Fruit fly (Drosophila melanogaster) whole organism, prepupa: ENCODE measurements around the gene CG17233.

ENCODE experiments used
- Blimp-1 ChIP-seq: fragments of 200-800 bp; sonication (Bioruptor generic); optimal IDR thresholded peaks from 3 replicates; lab custom pipeline; 2017; ENCODE audit warnings: missing biosample characterization, missing genetic modification characterization, mild to moderate bottlenecking, moderate library complexity, missing genetic modification reagents
- CG10631 ChIP-seq: fragments of 200-800 bp; sonication (Bioruptor generic); optimal IDR thresholded peaks from 2 replicates; lab custom pipeline; 2016; ENCODE audit warnings: missing biosample characterization, missing genetic modification characterization
- CG10669 ChIP-seq: fragments of 200-800 bp; sonication (Bioruptor generic); optimal IDR thresholded peaks from 3 replicates; lab custom pipeline; 2018; ENCODE audit warnings: missing biosample characterization, mild to moderate bottlenecking, missing genetic modification characterization, moderate library complexity
- CG11762 ChIP-seq: fragments of 200-800 bp; sonication (Bioruptor generic); optimal IDR thresholded peaks from 3 replicates; lab custom pipeline; 2016; ENCODE audit warnings: missing biosample characterization, missing genetic modification characterization; ENCODE audit not compliant: insufficient read depth
- CG11902 ChIP-seq: fragments of 200-800 bp; sonication (Bioruptor generic); optimal IDR thresholded peaks from 3 replicates; lab custom pipeline; 2016; ENCODE audit warnings: missing biosample characterization, missing genetic modification characterization
- CG16779 ChIP-seq: fragments of 200-800 bp; sonication (Bioruptor generic); optimal IDR thresholded peaks from 3 replicates; lab custom pipeline; 2017; ENCODE audit warnings: missing biosample characterization, mild to moderate bottlenecking, missing genetic modification characterization
- CG3032 ChIP-seq: fragments of 200-800 bp; optimal IDR thresholded peaks from 2 replicates; lab custom pipeline; 2019; ENCODE audit warnings: missing biosample characterization, mild to moderate bottlenecking, missing genetic modification characterization, moderate library complexity
- CG31627 ChIP-seq: fragments of 200-800 bp; sonication (Bioruptor generic); optimal IDR thresholded peaks from 3 replicates; lab custom pipeline; 2016; ENCODE audit warnings: missing biosample characterization, missing genetic modification characterization
- CG32006 ChIP-seq: fragments of 200-800 bp; sonication (Bioruptor generic); optimal IDR thresholded peaks from 3 replicates; lab custom pipeline; 2017; ENCODE audit warnings: missing biosample characterization, mild to moderate bottlenecking, missing genetic modification characterization
- CG34406 ChIP-seq: fragments of 200-800 bp; sonication (Bioruptor generic); optimal IDR thresholded peaks from 3 replicates; lab custom pipeline; 2016; ENCODE audit warnings: missing biosample characterization, missing genetic modification characterization
- CG3919 ChIP-seq: fragments of 200-800 bp; sonication (Bioruptor generic); optimal IDR thresholded peaks from 3 replicates; lab custom pipeline; 2016; ENCODE audit warnings: missing biosample characterization, missing genetic modification characterization
- CG4318 ChIP-seq: fragments of 200-800 bp; sonication (Bioruptor generic); optimal IDR thresholded peaks from 3 replicates; lab custom pipeline; 2017; ENCODE audit warnings: missing biosample characterization, mild to moderate bottlenecking, missing genetic modification characterization
- CG6163 ChIP-seq: fragments of 200-800 bp; sonication (Bioruptor generic); IDR thresholded peaks from 3 replicates; pipeline ENCODE4 v1.3.6; 2022; ENCODE audit warnings: missing biosample characterization, missing genetic modification characterization
- CG6276 ChIP-seq: fragments of 200-800 bp; sonication (Bioruptor generic); optimal IDR thresholded peaks from 2 replicates; lab custom pipeline; 2017; ENCODE audit warnings: missing biosample characterization, mild to moderate bottlenecking, missing genetic modification characterization
- CG6792 ChIP-seq: fragments of 200-800 bp; sonication (Bioruptor generic); optimal IDR thresholded peaks from 3 replicates; lab custom pipeline; 2016; ENCODE audit warnings: missing biosample characterization, missing genetic modification characterization
- CG6808 ChIP-seq: fragments of 200-800 bp; sonication (Bioruptor generic); optimal IDR thresholded peaks from 3 replicates; lab custom pipeline; 2017; ENCODE audit warnings: missing biosample characterization, missing genetic modification characterization, mild to moderate bottlenecking, moderate library complexity, missing genetic modification reagents
- CG8119 ChIP-seq: fragments of 200-800 bp; sonication (Bioruptor generic); IDR thresholded peaks from 3 replicates; pipeline ENCODE4 v1.3.6; 2022; ENCODE audit warnings: missing biosample characterization, missing genetic modification characterization
- CG8632 ChIP-seq: fragments of 200-800 bp; sonication (Bioruptor generic); optimal IDR thresholded peaks from 3 replicates; lab custom pipeline; 2016; ENCODE audit warnings: missing biosample characterization, missing genetic modification characterization
- CG9139 ChIP-seq: fragments of 200-800 bp; sonication (Bioruptor generic); optimal IDR thresholded peaks from 3 replicates; lab custom pipeline; 2017; ENCODE audit warnings: missing biosample characterization, mild to moderate bottlenecking, missing genetic modification characterization
- Eip78C ChIP-seq: fragments of 200-800 bp; sonication (Bioruptor generic); peaks from one replicate; lab custom pipeline; 2016; ENCODE audit warnings: missing biosample characterization, missing genetic modification characterization
- Ets21C ChIP-seq: fragments of 200-800 bp; sonication (Bioruptor generic); optimal IDR thresholded peaks from 3 replicates; lab custom pipeline; 2016; ENCODE audit warnings: missing biosample characterization, missing genetic modification characterization
- Ets96B ChIP-seq: fragments of 200-800 bp; optimal IDR thresholded peaks from 2 replicates; lab custom pipeline; 2019; ENCODE audit warnings: missing biosample characterization, mild to moderate bottlenecking, missing genetic modification characterization, moderate library complexity
- Gug ChIP-seq: fragments of 200-800 bp; sonication (Bioruptor generic); IDR thresholded peaks from 2 replicates; pipeline ENCODE4 v1.3.6; 2022; ENCODE audit warnings: missing biosample characterization, missing genetic modification characterization
- Hr4 ChIP-seq: fragments of 200-800 bp; sonication (Bioruptor generic); optimal IDR thresholded peaks from 3 replicates; lab custom pipeline; 2016; ENCODE audit warnings: missing biosample characterization, missing genetic modification characterization
- Smox ChIP-seq: fragments of 200-800 bp; sonication (Bioruptor generic); optimal IDR thresholded peaks from 3 replicates; lab custom pipeline; 2016; ENCODE audit warnings: missing biosample characterization, missing genetic modification characterization
- Sox102F ChIP-seq: fragments of 200-800 bp; sonication (Bioruptor generic); optimal IDR thresholded peaks from 2 replicates; lab custom pipeline; 2016; ENCODE audit warnings: missing biosample characterization, mild to moderate bottlenecking, missing genetic modification characterization
- Sox14 ChIP-seq: fragments of 200-800 bp; sonication (Bioruptor generic); optimal IDR thresholded peaks from 3 replicates; lab custom pipeline; 2016; ENCODE audit warnings: missing biosample characterization, missing genetic modification characterization
- Sox15 ChIP-seq: fragments of 200-800 bp; sonication (Bioruptor generic); optimal IDR thresholded peaks from 3 replicates; lab custom pipeline; 2016; ENCODE audit warnings: missing biosample characterization, missing genetic modification characterization
- achi ChIP-seq: fragments of 200-800 bp; sonication (Bioruptor generic); optimal IDR thresholded peaks from 3 replicates; lab custom pipeline; 2016; ENCODE audit warnings: missing biosample characterization, missing genetic modification characterization
- acj6 ChIP-seq: fragments of 200-800 bp; sonication (Bioruptor generic); optimal IDR thresholded peaks from 3 replicates; lab custom pipeline; 2016; ENCODE audit warnings: missing biosample characterization, missing genetic modification characterization
- cyc ChIP-seq: fragments of 200-800 bp; sonication (Bioruptor generic); optimal IDR thresholded peaks from 3 replicates; lab custom pipeline; 2016; ENCODE audit warnings: missing biosample characterization, missing genetic modification characterization
- dsx ChIP-seq: fragments of 200-800 bp; optimal IDR thresholded peaks from 3 replicates; lab custom pipeline; 2019; ENCODE audit warnings: missing biosample characterization, mild to moderate bottlenecking, missing genetic modification characterization, moderate library complexity; ENCODE audit not compliant: poor library complexity, severe bottlenecking
- eg ChIP-seq: fragments of 200-800 bp; sonication (Bioruptor generic); IDR thresholded peaks from 3 replicates; pipeline ENCODE4 v1.3.6; 2022; ENCODE audit warnings: missing biosample characterization, missing genetic modification characterization
- esn ChIP-seq: fragments of 200-800 bp; sonication (Bioruptor generic); optimal IDR thresholded peaks from 2 replicates; lab custom pipeline; 2016; ENCODE audit warnings: missing biosample characterization, mild to moderate bottlenecking, missing genetic modification characterization, moderate library complexity
- fkh ChIP-seq: fragments of 200-800 bp; sonication (Bioruptor generic); optimal IDR thresholded peaks from 3 replicates; lab custom pipeline; 2017; ENCODE audit warnings: missing biosample characterization, mild to moderate bottlenecking, missing genetic modification characterization, moderate library complexity
- lz ChIP-seq: fragments of 200-800 bp; sonication (Bioruptor generic); optimal IDR thresholded peaks from 3 replicates; lab custom pipeline; 2016; ENCODE audit warnings: missing biosample characterization, missing genetic modification characterization
- net ChIP-seq: fragments of 200-800 bp; sonication (Bioruptor generic); optimal IDR thresholded peaks from 3 replicates; lab custom pipeline; 2016; ENCODE audit warnings: missing biosample characterization, missing genetic modification characterization
- pdm3 ChIP-seq: fragments of 200-800 bp; sonication (Bioruptor generic); optimal IDR thresholded peaks from 3 replicates; lab custom pipeline; 2016; ENCODE audit warnings: missing biosample characterization, missing genetic modification characterization
- salr ChIP-seq, 2 experiments: fragments of 200-800 bp; sonication (Bioruptor generic); optimal IDR thresholded peaks; 3 replicates each; lab custom pipeline; 2016 to 2018; ENCODE audit warnings: missing biosample characterization in 2 of 2, missing genetic modification characterization in 2 of 2, mild to moderate bottlenecking in 1 of 2
- ss ChIP-seq, 2 experiments: fragments of 200-800 bp; sonication (Bioruptor generic); optimal IDR thresholded peaks; 2 replicates in 1 of 2; 3 replicates in 1 of 2; lab custom pipeline; 2017 to 2018; ENCODE audit warnings: mild to moderate bottlenecking in 2 of 2, missing biosample characterization in 2 of 2, missing genetic modification characterization in 2 of 2, moderate library complexity in 1 of 2
- svp ChIP-seq: fragments of 200-800 bp; sonication (Bioruptor generic); peaks from one replicate; lab custom pipeline; 2016; ENCODE audit warnings: missing biosample characterization, missing genetic modification characterization
- topi ChIP-seq: fragments of 200-800 bp; sonication (Bioruptor generic); optimal IDR thresholded peaks from 3 replicates; lab custom pipeline; 2016; ENCODE audit warnings: missing biosample characterization, missing genetic modification characterization
- vri ChIP-seq: fragments of 200-800 bp; sonication (Bioruptor generic); optimal IDR thresholded peaks from 3 replicates; lab custom pipeline; 2016; ENCODE audit warnings: missing biosample characterization, mild to moderate bottlenecking, missing genetic modification characterization

The CG17233 gene

dm6 chr3L:20186294-20187020 is 55.2 kb downstream of the CG17233 start:
- peak; percentile 30 for TF ChIP-seq Sox102F (GFP tag; lab: Kevin White, UChicago)
- peak; percentile 79 for TF ChIP-seq svp (GFP tag; lab: Kevin White, UChicago)
- peak; percentile 50; the same call in 2 of the 3 replicates for TF ChIP-seq CG6163 (GFP tag; lab: Robert Waterston, UW)
- TF ChIP-seq achi (GFP tag; lab: Kevin White, UChicago), result no peak
- TF ChIP-seq CG8119 (GFP tag; lab: Robert Waterston, UW), result no peak
- TF ChIP-seq CG10631 (GFP tag; lab: Kevin White, UChicago), result peak; percentile 21
- TF ChIP-seq CG34406 (GFP tag; lab: Kevin White, UChicago), result peak; percentile 33
- TF ChIP-seq lz (GFP tag; lab: Kevin White, UChicago), result no peak
- peak; percentile 28 for TF ChIP-seq vri (GFP tag; lab: Kevin White, UChicago)
- peak; percentile 55 for TF ChIP-seq Sox14
- TF ChIP-seq CG6808 (GFP tag; lab: Kevin White, UChicago), result peak; percentile 24
- no peak for TF ChIP-seq cyc (GFP tag; lab: Kevin White, UChicago)
- peak; percentile 41 for TF ChIP-seq fkh
- TF ChIP-seq CG8632 (GFP tag; lab: Kevin White, UChicago), result no peak
- TF ChIP-seq CG32006 (GFP tag; lab: Kevin White, UChicago), result peak; percentile 12
- peak; percentile 42 for TF ChIP-seq dsx (GFP tag; lab: Kevin White, UChicago)
- no peak for TF ChIP-seq Gug (GFP tag; lab: Robert Waterston, UW)
- peak; percentile 17 for TF ChIP-seq CG16779
- no peak for TF ChIP-seq Ets96B (tag; lab: Kevin White, UChicago)
- TF ChIP-seq Eip78C, result no peak
- TF ChIP-seq Blimp-1 (GFP tag; lab: Kevin White, UChicago), result no peak
- TF ChIP-seq eg (GFP tag; lab: Robert Waterston, UW), result 0 out of 3 replicates have a peak, but pooled peaks have one; percentile 8
- TF ChIP-seq ss (GFP tag; optimal IDR thresholded peaks at IDR 0.05; lab: Kevin White, UChicago), result peak; percentile 57 to 83
- peak; percentile 46 for TF ChIP-seq net (GFP tag; lab: Kevin White, UChicago)

- no peak for TF ChIP-seq Sox15 (GFP tag; lab: Kevin White, UChicago)
- TF ChIP-seq ss (GFP tag; optimal IDR thresholded peaks at IDR 0.05; lab: Kevin White, UChicago), result no peak
- peak; percentile 65 for TF ChIP-seq Eip78C
- peak; percentile 62 for TF ChIP-seq Blimp-1 (GFP tag; lab: Kevin White, UChicago)
- TF ChIP-seq topi (GFP tag; lab: Kevin White, UChicago), result no peak
These were observed 55.8 kb downstream of the CG17233 start for dm6 chr3L:20185886-20186285.

- TF ChIP-seq fkh, result no peak
- TF ChIP-seq lz (GFP tag; lab: Kevin White, UChicago), result peak; percentile 39
- no peak for TF ChIP-seq CG11902 (GFP tag; lab: Kevin White, UChicago)
- peak; percentile 95 for TF ChIP-seq Eip78C
- peak; percentile 54 for TF ChIP-seq Smox (GFP tag; lab: Kevin White, UChicago)
- TF ChIP-seq CG11762 (GFP tag; lab: Kevin White, UChicago), result no peak
- peak; percentile 38 for TF ChIP-seq CG3032 (tag; lab: Kevin White, UChicago)
- peak; percentile 62 for TF ChIP-seq CG31627 (GFP tag; lab: Kevin White, UChicago)
- TF ChIP-seq CG10631 (GFP tag; lab: Kevin White, UChicago), result peak; percentile 67
- TF ChIP-seq vri (GFP tag; lab: Kevin White, UChicago), result peak; percentile 0
- TF ChIP-seq salr (GFP tag; optimal IDR thresholded peaks at IDR 0.05; lab: Kevin White, UChicago), result peak; percentile 32 to 65
- TF ChIP-seq CG8632 (GFP tag; lab: Kevin White, UChicago), result peak; percentile 72
- TF ChIP-seq Sox14, result peak; percentile 69
- TF ChIP-seq CG6163 (GFP tag; lab: Robert Waterston, UW), result 0 out of 3 replicates have a peak, but pooled peaks have one; percentile 42
- TF ChIP-seq pdm3 (GFP tag; lab: Kevin White, UChicago), result peak; percentile 79
- TF ChIP-seq CG9139 (GFP tag; lab: Kevin White, UChicago), result no peak
- TF ChIP-seq Ets21C (GFP tag; lab: Kevin White, UChicago), result peak; percentile 30
- TF ChIP-seq CG10669 (GFP tag; lab: Kevin White, UChicago), result peak; percentile 45
- TF ChIP-seq CG6276 (GFP tag; lab: Kevin White, UChicago), result peak; percentile 31
- TF ChIP-seq CG3919 (GFP tag; lab: Kevin White, UChicago), result peak; percentile 28
- TF ChIP-seq Gug (GFP tag; lab: Robert Waterston, UW), result no peak
- TF ChIP-seq esn, result peak; percentile 63
- TF ChIP-seq CG4318 (GFP tag; lab: Kevin White, UChicago), result peak; percentile 51
- peak; percentile 87 for TF ChIP-seq Hr4 (GFP tag; lab: Kevin White, UChicago)
- TF ChIP-seq topi (GFP tag; lab: Kevin White, UChicago), result peak; percentile 54
- peak; percentile 81 for TF ChIP-seq acj6
- TF ChIP-seq CG34406 (GFP tag; lab: Kevin White, UChicago), result peak; percentile 50
- peak; percentile 49 for TF ChIP-seq CG6792 (GFP tag; lab: Kevin White, UChicago)
These were observed 56.4 kb downstream of the CG17233 start for dm6 chr3L:20185206-20185868.
